Worm (Caenorhabditis elegans): ENCODE results near the gene srsx-3.

DNA sequence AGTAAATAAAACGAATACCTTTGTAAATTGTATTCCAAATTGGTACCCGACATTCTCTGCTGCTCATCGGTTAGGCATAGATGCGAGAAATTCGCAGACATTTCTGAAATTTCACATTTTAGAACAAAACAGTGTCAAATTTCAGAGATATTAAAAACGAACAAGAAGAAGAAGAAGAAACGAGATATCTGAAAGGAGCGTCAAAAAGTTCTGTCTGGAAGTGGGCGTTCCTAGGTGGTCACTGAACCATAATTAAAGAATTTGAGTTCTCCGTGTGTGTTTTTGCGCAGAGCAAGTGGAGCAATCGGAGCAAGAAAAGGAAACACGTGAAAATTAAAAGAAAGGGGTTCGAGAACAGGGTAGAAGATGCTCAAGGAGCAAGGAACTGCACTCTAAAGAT lies 37.3 kb downstream of the srsx-3 start, which contains the start of gene F40A3.7:
- no peak for TF ChIP-seq efl-3 (GFP tag; optimal IDR thresholded peaks at IDR 0.05)
- TF ChIP-seq sup-37 (GFP tag; optimal IDR thresholded peaks at IDR 0.05): no peak
- TF ChIP-seq dpl-1 (GFP tag; optimal IDR thresholded peaks at IDR 0.05): no peak
- TF ChIP-seq ets-5 (GFP tag; IDR thresholded peaks at IDR 0.05): no peak
- no peak for TF ChIP-seq lin-39 (tag; optimal IDR thresholded peaks at IDR 0.05)
- no peak for TF ChIP-seq elt-3 (tag; optimal IDR thresholded peaks at IDR 0.05)
- TF ChIP-seq ceh-88 (GFP tag; IDR thresholded peaks at IDR 0.05): no peak
- TF ChIP-seq lin-14 (GFP tag; optimal IDR thresholded peaks at IDR 0.05): no peak
- no peak for TF ChIP-seq grh-1 (GFP tag; IDR thresholded peaks at IDR 0.05)
- TF ChIP-seq ztf-11 (tag; optimal IDR thresholded peaks at IDR 0.05): no peak
- no peak for TF ChIP-seq egl-27 (tag; optimal IDR thresholded peaks at IDR 0.05)
- TF ChIP-seq ces-1 (GFP tag; optimal IDR thresholded peaks at IDR 0.05): no peak
